Worm (Caenorhabditis elegans) whole organism, L1 larva: Measurements from ENCODE around the gene R03H10.11.

Experiments
- elt-2 ChIP-seq: sonication (generic microtip); optimal IDR thresholded peaks from 2 replicates; lab custom pipeline; 2016; ENCODE audit warnings: missing genetic modification characterization, mild to moderate bottlenecking, inconsistent platforms, missing compliant biosample characterization, missing genetic modification reagents

Gene R03H10.11

ce11 chrII:4230816-4231435 is 48.5 kb downstream of the R03H10.11 start, which contains the start of gene C16A11.10 (continued):
- TF ChIP-seq elt-2 (tag; lab: Kevin White, UChicago): no peak
